Worm (Caenorhabditis elegans) whole organism, L3 larva: Measurements from ENCODE around the gene cyn-1.

ENCODE experiments used
- ama-1 ChIP-seq: fragments of 150-350 bp; optimal IDR thresholded peaks from 2 replicates; lab custom pipeline; 2018
- ceh-28 ChIP-seq: fragments of 150-350 bp; optimal IDR thresholded peaks from 2 replicates; lab custom pipeline; 2014; ENCODE audit warnings: missing biosample characterization, missing genetic modification reagents, missing genetic modification characterization
- egl-27 ChIP-seq: sonication (generic microtip); optimal IDR thresholded peaks from 4 replicates; lab custom pipeline; 2017; ENCODE audit warnings: missing biosample characterization, missing genetic modification reagents, missing genetic modification characterization
- nhr-12 ChIP-seq: fragments of 150-350 bp; optimal IDR thresholded peaks from 2 replicates; lab custom pipeline; 2014; ENCODE audit warnings: missing biosample characterization, missing genetic modification characterization
- nhr-67 ChIP-seq: fragments of 150-350 bp; optimal IDR thresholded peaks from 2 replicates; lab custom pipeline; 2014; ENCODE audit warnings: missing biosample characterization, missing genetic modification characterization
- skn-1 ChIP-seq: fragments of 150-350 bp; optimal IDR thresholded peaks from 2 replicates; lab custom pipeline; 2014; ENCODE audit warnings: missing biosample characterization, missing genetic modification characterization
- snpc-4 ChIP-seq: fragments of 150-350 bp; optimal IDR thresholded peaks from 2 replicates; lab custom pipeline; 2014; ENCODE audit warnings: missing biosample characterization, missing genetic modification characterization
- unc-39 ChIP-seq: sonication (generic microtip); optimal IDR thresholded peaks from 4 replicates; lab custom pipeline; 2017; ENCODE audit warnings: missing biosample characterization, missing genetic modification characterization
- unc-62 ChIP-seq: fragments of 150-350 bp; sonication (generic microtip); optimal IDR thresholded peaks from 4 replicates; lab custom pipeline; 2014; ENCODE audit warnings: missing biosample characterization, missing genetic modification reagents, missing genetic modification characterization

ce11 chrV:14354258-14354877, 1.5 kb upstream of the cyn-1 start, which contains the start of gene Y49A3A.3:
- TF ChIP-seq nhr-12 = no peak
- peak; percentile 66 for TF ChIP-seq ama-1
- no peak for TF ChIP-seq snpc-4 (tag; lab: Kevin White, UChicago)
- no peak for TF ChIP-seq ceh-28
- TF ChIP-seq unc-62 = no peak
- no peak for TF ChIP-seq nhr-67
- no peak for TF ChIP-seq egl-27
- TF ChIP-seq skn-1 (tag; lab: Kevin White, UChicago) = no peak
- no peak for TF ChIP-seq unc-39
